Worm (Caenorhabditis elegans) whole organism, early embryonic: Measurements from ENCODE around the gene Y54G2A.76.
A peak's percentile ranks its signal among the peaks of the same experiment; 100 is the strongest.
"Not testable (repeated sequence)": the region's sequence is repeated elsewhere in the genome, so short reads cannot be mapped to it uniquely, and the experiment has no call there.

Experiments used
- B0310.2 ChIP-seq: sonication (generic microtip); optimal IDR thresholded peaks from 2 replicates; lab custom pipeline; 2016; ENCODE audit warnings: mild to moderate bottlenecking, missing genetic modification characterization, missing compliant biosample characterization
- F13C5.2 ChIP-seq: sonication (generic microtip); optimal IDR thresholded peaks from 2 replicates; lab custom pipeline; 2017; ENCODE audit warnings: mild to moderate bottlenecking, missing genetic modification characterization, inconsistent platforms, missing compliant biosample characterization
- aly-1 ChIP-seq: sonication (generic microtip); optimal IDR thresholded peaks from 2 replicates; lab custom pipeline; 2016; ENCODE audit warnings: missing genetic modification characterization, missing compliant biosample characterization
- ama-1 ChIP-seq: fragments of 150-350 bp; optimal IDR thresholded peaks from 2 replicates; lab custom pipeline; 2014
- ceh-13 ChIP-seq: fragments of 200-800 bp; sonication (Bioruptor generic); optimal IDR thresholded peaks from 2 replicates; lab custom pipeline; 2018; ENCODE audit warnings: mild to moderate bottlenecking, missing genetic modification characterization, missing compliant biosample characterization
- ceh-36 ChIP-seq: sonication (generic microtip); optimal IDR thresholded peaks from 2 replicates; lab custom pipeline; 2016; ENCODE audit warnings: missing genetic modification characterization, inconsistent platforms, missing compliant biosample characterization
- ets-7 ChIP-seq: sonication (generic microtip); optimal IDR thresholded peaks from 2 replicates; lab custom pipeline; 2016; ENCODE audit warnings: missing genotype, missing genetic modification characterization, missing compliant biosample characterization
- flt-1 ChIP-seq: fragments of 200-800 bp; sonication (Bioruptor generic); IDR thresholded peaks from 2 replicates; pipeline ENCODE4 v1.3.6; 2022; ENCODE audit warnings: missing genetic modification characterization, missing compliant biosample characterization
- hmbx-1 ChIP-seq: sonication (generic microtip); optimal IDR thresholded peaks from 2 replicates; lab custom pipeline; 2016; ENCODE audit warnings: mild to moderate bottlenecking, missing genetic modification characterization, missing compliant biosample characterization
- hmg-4 ChIP-seq: fragments of 200-800 bp; sonication (Bioruptor generic); optimal IDR thresholded peaks from 2 replicates; lab custom pipeline; 2018; ENCODE audit warnings: mild to moderate bottlenecking, missing genetic modification characterization, missing compliant biosample characterization
- hnd-1 ChIP-seq: sonication (generic microtip); optimal IDR thresholded peaks from 2 replicates; lab custom pipeline; 2016; ENCODE audit warnings: missing genetic modification characterization, missing compliant biosample characterization
- pes-1 ChIP-seq: fragments of 200-800 bp; sonication (Bioruptor generic); IDR thresholded peaks from 2 replicates; pipeline ENCODE4 v1.3.6; 2022; ENCODE audit warnings: missing genetic modification reagents, missing genetic modification characterization, missing compliant biosample characterization
- scrt-1 ChIP-seq: fragments of 200-800 bp; sonication (Bioruptor generic); IDR thresholded peaks from 2 replicates; pipeline ENCODE4 v1.3.6; 2022; ENCODE audit warnings: missing genetic modification characterization, missing compliant biosample characterization
- sea-1 ChIP-seq: fragments of 200-800 bp; sonication (Bioruptor generic); conservative IDR thresholded peaks from 2 replicates; pipeline ENCODE4 v1.3.6; 2022; ENCODE audit warnings: missing genetic modification characterization, missing compliant biosample characterization
- tbx-11 ChIP-seq: fragments of 200-800 bp; sonication (Bioruptor generic); IDR thresholded peaks from 2 replicates; pipeline ENCODE4 v1.3.6; 2022; ENCODE audit warnings: missing genetic modification characterization, missing compliant biosample characterization
- tbx-37 ChIP-seq: fragments of 200-800 bp; sonication (Bioruptor generic); conservative IDR thresholded peaks from 2 replicates; pipeline ENCODE4 v1.3.6; 2022; ENCODE audit warnings: missing genetic modification reagents, missing genetic modification characterization, missing compliant biosample characterization

Gene Y54G2A.76

ce11 chrIV:2785057-2785456, 24.2 kb upstream of the Y54G2A.76 start:
- TF ChIP-seq pes-1 (no peak), hmg-4 (GFP tag; lab: Kevin White, UChicago) (no peak), ama-1 (no peak), ceh-36 (tag; lab: Kevin White, UChicago) (no peak), scrt-1 (no peak), ceh-13 (GFP tag; lab: Kevin White, UChicago) (no peak), flt-1 (GFP tag; lab: Robert Waterston, UW) (no peak), F13C5.2 (tag; lab: Kevin White, UChicago) (no peak), ets-7 (tag; lab: Kevin White, UChicago) (no peak), aly-1 (no peak), hnd-1 (tag; lab: Kevin White, UChicago) (no peak), hmbx-1 (tag; lab: Kevin White, UChicago) (no peak), tbx-37 (GFP tag; lab: Robert Waterston, UW) (no peak)

DNA sequence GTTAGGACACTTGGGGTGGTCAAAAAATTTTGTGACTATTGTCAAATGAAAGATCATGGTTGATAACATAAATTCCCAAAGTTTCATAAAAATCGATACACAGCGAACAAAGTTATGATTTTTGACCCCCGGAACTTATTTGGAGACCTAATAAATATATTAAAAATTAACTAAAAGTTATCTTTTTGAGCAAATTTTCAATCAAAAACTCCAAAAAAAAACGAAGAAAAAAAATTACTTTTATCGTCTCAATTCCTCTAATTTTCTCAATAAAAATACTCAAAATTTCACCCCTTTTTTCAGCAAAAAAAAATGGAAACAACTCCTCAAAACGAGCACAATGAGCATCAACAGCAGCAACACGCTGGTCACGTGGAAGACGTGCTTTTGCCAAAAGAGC, 20.8 kb upstream of the Y54G2A.76 start, which contains the start of gene atln-1:
atln-1 (plus strand) TSS at position 301 of the 400 bp plus-strand sequence.
- not testable (repeated sequence) for TF ChIP-seq ceh-13 (GFP tag; lab: Kevin White, UChicago); ama-1; hmbx-1 (tag; lab: Kevin White, UChicago)

ce11 chrIV:2793956-2794355, 15.3 kb upstream of the Y54G2A.76 start:
- TF ChIP-seq ceh-36 (tag; lab: Kevin White, UChicago): no peak
- no peak for TF ChIP-seq ama-1
- TF ChIP-seq ets-7 (tag; lab: Kevin White, UChicago): no peak
- TF ChIP-seq pes-1: no peak
- TF ChIP-seq ceh-13 (GFP tag; lab: Kevin White, UChicago): no peak
- no peak for TF ChIP-seq hmbx-1 (tag; lab: Kevin White, UChicago)
- no peak for TF ChIP-seq F13C5.2 (tag; lab: Kevin White, UChicago)
- TF ChIP-seq hmg-4 (GFP tag; lab: Kevin White, UChicago): no peak
- no peak for TF ChIP-seq flt-1 (GFP tag; lab: Robert Waterston, UW)
- no peak for TF ChIP-seq aly-1
- TF ChIP-seq tbx-37 (GFP tag; lab: Robert Waterston, UW): no peak
- TF ChIP-seq B0310.2: no peak
- TF ChIP-seq scrt-1: no peak
- no peak for TF ChIP-seq hnd-1 (tag; lab: Kevin White, UChicago)

DNA sequence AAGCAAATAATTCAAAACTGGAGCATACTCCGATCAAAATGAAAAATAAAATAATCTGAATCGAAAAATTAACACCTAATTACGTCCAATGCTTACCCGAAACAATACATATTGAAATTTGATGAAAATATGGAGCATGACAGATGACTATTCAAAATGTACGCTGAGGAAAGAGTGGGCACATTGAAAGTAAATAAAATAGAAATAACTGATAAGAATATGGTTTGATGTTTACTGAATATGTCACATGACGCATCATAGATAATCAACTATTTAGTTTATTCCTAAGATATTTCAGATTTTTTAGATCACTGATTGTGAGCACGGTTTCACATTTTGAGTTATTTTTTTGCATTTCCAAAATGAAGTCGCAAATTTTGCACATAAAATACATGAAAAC, 10.9 kb upstream of the Y54G2A.76 start, which contains the start of gene Y54G2A.52:
Y54G2A.52 (minus strand) TSS at position 348 of the 400 bp plus-strand sequence.
- TF ChIP-seq pes-1: no peak
- no peak for TF ChIP-seq ama-1
- no peak for TF ChIP-seq ceh-36 (tag; lab: Kevin White, UChicago)
- TF ChIP-seq B0310.2: no peak

- TF ChIP-seq tbx-11 (GFP tag; lab: Robert Waterston, UW) (no peak), B0310.2 (no peak), tbx-37 (GFP tag; lab: Robert Waterston, UW) (no peak), ets-7 (tag; lab: Kevin White, UChicago) (no peak), hmbx-1 (tag; lab: Kevin White, UChicago) (no peak), aly-1 (no peak), scrt-1 (no peak)
Observed at ce11 chrIV:2799389-2799788, 9.8 kb upstream of the Y54G2A.76 start, which contains the start of gene Y54G2A.10. Y54G2A.10 (plus strand) TSS chrIV:2799689.

DNA sequence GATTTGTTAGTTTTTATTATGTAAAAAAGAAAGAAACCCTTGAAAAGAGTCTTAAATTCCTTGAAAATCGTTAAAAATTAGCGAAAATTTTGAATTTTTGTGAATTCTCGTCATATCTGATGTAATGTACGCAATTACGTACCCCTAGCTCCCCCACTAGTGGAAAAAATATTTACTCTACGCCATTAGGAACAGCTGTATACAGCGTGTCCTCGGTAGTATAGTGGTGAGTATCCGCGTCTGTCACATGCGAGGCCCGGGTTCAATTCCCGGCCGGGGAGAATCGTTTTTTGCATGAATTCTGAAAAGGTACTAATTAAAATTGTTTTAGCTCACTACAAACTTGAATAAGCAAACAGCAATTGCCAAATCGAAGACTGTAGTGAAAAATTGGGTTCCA, 9.3 kb upstream of the Y54G2A.76 start:
- TF ChIP-seq ceh-13 (GFP tag; lab: Kevin White, UChicago): no peak
- TF ChIP-seq aly-1: no peak
- TF ChIP-seq tbx-37 (GFP tag; lab: Robert Waterston, UW): no peak
- TF ChIP-seq tbx-11 (GFP tag; lab: Robert Waterston, UW): no peak
- no peak for TF ChIP-seq hmg-4 (GFP tag; lab: Kevin White, UChicago)
- no peak for TF ChIP-seq hmbx-1 (tag; lab: Kevin White, UChicago)

- TF ChIP-seq scrt-1: peak; percentile 38; the same call in 1 of the 2 replicates
- TF ChIP-seq tbx-11 (GFP tag; lab: Robert Waterston, UW): no peak
- 0 out of 2 replicates have a peak, but pooled peaks have one; percentile 13 for TF ChIP-seq flt-1 (GFP tag; lab: Robert Waterston, UW)
- TF ChIP-seq aly-1: no peak
- TF ChIP-seq pes-1: peak; percentile 54; the same call in 1 of the 2 replicates
Observed at ce11 chrIV:2801004-2801403, 8.2 kb upstream of the Y54G2A.76 start.

DNA sequence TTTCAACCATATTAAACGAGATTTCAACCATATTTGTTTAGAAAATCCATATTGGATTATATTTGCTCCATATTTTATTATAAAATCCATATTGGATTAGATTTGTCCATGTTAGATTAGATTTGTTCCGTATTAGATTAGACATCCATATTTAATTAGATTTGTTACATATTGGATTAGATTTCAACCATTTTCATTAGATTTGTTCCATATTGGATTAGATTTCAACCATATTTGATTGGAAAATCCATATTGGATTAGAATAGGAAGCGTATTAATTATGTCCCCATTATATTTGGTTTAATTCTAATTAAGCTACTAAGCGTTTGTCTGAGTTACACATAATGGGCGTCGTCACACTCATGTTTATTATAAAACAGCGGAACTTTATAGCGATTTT, 7.7 kb upstream of the Y54G2A.76 start, which contains the start of gene Y54G2A.44:
Y54G2A.44 (plus strand) TSS at position 301 of the 400 bp plus-strand sequence.
- not testable (repeated sequence) for TF ChIP-seq ets-7 (tag; lab: Kevin White, UChicago); hmg-4 (GFP tag; lab: Kevin White, UChicago); ama-1

DNA sequence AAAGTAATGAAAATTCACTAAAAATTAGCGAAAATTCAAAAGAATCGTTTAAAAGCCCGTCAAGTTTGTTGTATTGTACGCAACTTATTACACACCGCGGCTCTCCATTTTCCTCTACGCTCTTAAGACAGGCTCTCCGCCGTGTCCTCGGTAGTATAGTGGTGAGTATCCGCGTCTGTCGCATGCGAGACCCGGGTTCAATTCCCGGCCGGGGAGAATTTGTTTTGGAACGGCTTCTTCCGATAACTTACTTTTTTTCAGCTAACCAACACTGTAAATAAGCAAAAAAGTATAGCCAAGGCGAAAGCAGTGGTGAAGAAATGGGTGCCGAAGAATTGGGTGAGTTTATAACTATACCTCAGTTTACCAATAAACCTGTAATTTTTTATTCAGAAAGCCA, 7.0 kb upstream of the Y54G2A.76 start:
- peak; percentile 46 for TF ChIP-seq hmg-4 (GFP tag; lab: Kevin White, UChicago)
- TF ChIP-seq hnd-1 (tag; lab: Kevin White, UChicago): peak; percentile 14
- TF ChIP-seq ets-7 (tag; lab: Kevin White, UChicago): no peak
- 0 out of 2 replicates have a peak, but pooled peaks have one; percentile 40 for TF ChIP-seq sea-1 (GFP tag; lab: Robert Waterston, UW)
- peak; percentile 37 for TF ChIP-seq ceh-13 (GFP tag; lab: Kevin White, UChicago)
- TF ChIP-seq B0310.2: peak; percentile 22
- no peak for TF ChIP-seq F13C5.2 (tag; lab: Kevin White, UChicago)
- TF ChIP-seq scrt-1: peak; percentile 78
- peak; percentile 50 for TF ChIP-seq ceh-36 (tag; lab: Kevin White, UChicago)
- no peak for TF ChIP-seq hmbx-1 (tag; lab: Kevin White, UChicago)
- TF ChIP-seq flt-1 (GFP tag; lab: Robert Waterston, UW): peak; percentile 70
- TF ChIP-seq tbx-11 (GFP tag; lab: Robert Waterston, UW): 0 out of 2 replicates have a peak, but pooled peaks have one; percentile 53
- TF ChIP-seq aly-1: peak; percentile 5
- TF ChIP-seq pes-1: peak; percentile 72
- TF ChIP-seq tbx-37 (GFP tag; lab: Robert Waterston, UW): peak; percentile 38; the same call in 1 of the 2 replicates
